Worm (Caenorhabditis elegans): ENCODE measurements around the gene T24H10.1.
A peak's percentile ranks its signal among the peaks of the same experiment; 100 is the strongest.

The T24H10.1 gene

DNA sequence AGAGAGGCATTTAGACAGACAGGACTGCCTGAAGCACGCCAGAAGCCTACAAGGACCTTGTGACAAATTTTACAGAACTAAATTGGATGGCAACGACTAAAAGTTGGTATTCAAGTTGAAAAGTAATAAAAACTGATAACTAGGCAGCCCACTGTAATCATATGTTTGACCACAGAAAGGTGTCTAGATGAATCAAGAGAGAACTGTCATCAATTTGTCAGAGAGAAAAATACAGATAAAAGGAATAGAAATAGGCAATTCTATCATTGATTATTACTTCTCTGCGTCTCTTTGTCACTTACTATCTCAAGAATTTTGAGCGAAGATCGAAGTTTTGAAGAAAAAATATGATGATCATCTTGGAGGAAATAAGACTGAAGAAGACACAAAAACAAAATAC is 6.3 kb upstream of the T24H10.1 start:
- peak; percentile 22 for TF ChIP-seq lin-14 (GFP tag; optimal IDR thresholded peaks at IDR 0.05)
- no peak for TF ChIP-seq sox-4 (tag; optimal IDR thresholded peaks at IDR 0.05)
- TF ChIP-seq nhr-85 (tag), result peak; percentile 56
- TF ChIP-seq elt-3 (tag; optimal IDR thresholded peaks at IDR 0.05), result peak in 1 of 6 experiments; percentile 18
- no peak for TF ChIP-seq ama-1 (optimal IDR thresholded peaks at IDR 0.05)
- TF ChIP-seq elt-2 (tag; optimal IDR thresholded peaks at IDR 0.05), result peak; percentile 48
- no peak for TF ChIP-seq zip-4 (GFP tag; optimal IDR thresholded peaks at IDR 0.05)
- no peak for TF ChIP-seq hlh-4 (tag; optimal IDR thresholded peaks at IDR 0.05)
- peak in 1 of 2 experiments; percentile 22 for TF ChIP-seq lin-35 (GFP tag; optimal IDR thresholded peaks at IDR 0.05)
- peak; percentile 0 for TF ChIP-seq nhr-71 (tag; optimal IDR thresholded peaks at IDR 0.05)
- TF ChIP-seq vab-15 (tag; optimal IDR thresholded peaks at IDR 0.05), result peak; percentile 22
- no peak for TF ChIP-seq nhr-90 (tag; optimal IDR thresholded peaks at IDR 0.05; ENCODE audit: poor library complexity)

DNA sequence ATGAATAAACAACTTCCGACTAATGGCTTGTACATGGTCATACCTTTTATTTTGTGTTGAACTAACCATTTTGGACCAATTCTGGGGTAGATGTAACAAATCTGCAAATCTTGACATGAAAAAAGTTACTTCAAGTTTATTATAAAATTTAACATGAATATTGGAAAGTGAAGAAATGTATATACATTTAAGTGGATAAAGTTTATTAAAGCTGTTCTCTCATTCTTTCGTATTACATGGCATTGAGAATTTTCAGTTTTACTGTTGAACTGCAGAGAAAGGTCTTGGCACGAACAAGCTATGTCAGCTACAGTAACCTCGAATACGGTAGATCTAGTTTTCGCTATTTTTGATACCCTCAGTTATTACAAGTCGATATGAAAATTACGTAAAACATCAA is 5.6 kb upstream of the T24H10.1 start, which contains the start of gene C07H4.1:
Gene C07H4.1, minus strand, starts transcription at position 101 of the 400 bp plus-strand sequence.
- no peak for TF ChIP-seq mab-9 (GFP tag; IDR thresholded peaks at IDR 0.05)
- no peak for TF ChIP-seq nhr-85 (tag)
- no peak for TF ChIP-seq grh-1 (GFP tag; IDR thresholded peaks at IDR 0.05)
- no peak for TF ChIP-seq ceh-82 (tag; optimal IDR thresholded peaks at IDR 0.05)
- no peak for TF ChIP-seq vab-15 (tag; optimal IDR thresholded peaks at IDR 0.05)
- no peak for TF ChIP-seq nhr-47 (tag; optimal IDR thresholded peaks at IDR 0.05)
- no peak for TF ChIP-seq lin-14 (GFP tag; optimal IDR thresholded peaks at IDR 0.05)
- no peak for TF ChIP-seq fkh-10 (GFP tag; optimal IDR thresholded peaks at IDR 0.05)
- TF ChIP-seq dpl-1 (GFP tag; optimal IDR thresholded peaks at IDR 0.05), result no peak
- TF ChIP-seq ceh-88 (GFP tag; IDR thresholded peaks at IDR 0.05), result no peak

ce11 chrII:9094247-9094790 is 4.9 kb upstream of the T24H10.1 start:
- TF ChIP-seq pqm-1 (tag; optimal IDR thresholded peaks at IDR 0.05), result peak; percentile 65
- TF ChIP-seq irx-1 (tag; optimal IDR thresholded peaks at IDR 0.05), result no peak
- no peak for TF ChIP-seq hlh-17 (GFP tag; optimal IDR thresholded peaks at IDR 0.05; ENCODE audit: borderline replicate concordance)
- TF ChIP-seq sox-4 (tag; optimal IDR thresholded peaks at IDR 0.05), result no peak
- no peak for TF ChIP-seq C04F5.9 (tag; optimal IDR thresholded peaks at IDR 0.05)
- TF ChIP-seq dsc-1 (tag; optimal IDR thresholded peaks at IDR 0.05), result peak; percentile 55
- TF ChIP-seq efl-1 (optimal IDR thresholded peaks at IDR 0.05), result no peak
- TF ChIP-seq efl-1 (GFP tag; optimal IDR thresholded peaks at IDR 0.05 in 1 of 2), result peak in 1 of 2 experiments; percentile 81
- TF ChIP-seq lin-14 (GFP tag; optimal IDR thresholded peaks at IDR 0.05), result peak; percentile 9

ce11 chrII:9097302-9097701 is 1.9 kb upstream of the T24H10.1 start:
- TF ChIP-seq irx-1 (tag; optimal IDR thresholded peaks at IDR 0.05) (no peak), egl-13 (tag; optimal IDR thresholded peaks at IDR 0.05) (no peak), nhr-19 (GFP tag; conservative IDR thresholded peaks at IDR 0.05) (no peak), zip-4 (GFP tag; optimal IDR thresholded peaks at IDR 0.05) (no peak), vab-15 (tag; optimal IDR thresholded peaks at IDR 0.05) (no peak), rnt-1 (tag; optimal IDR thresholded peaks at IDR 0.05) (no peak), swsn-7 (tag; optimal IDR thresholded peaks at IDR 0.05) (no peak), nhr-84 (tag; optimal IDR thresholded peaks at IDR 0.05) (no peak), ama-1 (optimal IDR thresholded peaks at IDR 0.05) (no peak)

ce11 chrII:9098505-9098904 is 666 bp upstream of the T24H10.1 start, which contains the start of gene clh-5:
Gene clh-5, minus strand, starts transcription at chrII:9098605.
- no peak for TF ChIP-seq fkh-4 (tag; optimal IDR thresholded peaks at IDR 0.05; ENCODE audit: borderline replicate concordance)
- TF ChIP-seq Y116A8C.19 (tag; optimal IDR thresholded peaks at IDR 0.05; ENCODE audit: borderline replicate concordance), result no peak
- no peak for TF ChIP-seq nhr-84 (tag; optimal IDR thresholded peaks at IDR 0.05)

Measured in whole organism, L1 larva.